Worm (Caenorhabditis elegans) whole organism, late embryonic: ENCODE measurements around the gene F44E2.6.
A peak's percentile ranks its signal among the peaks of the same experiment; 100 is the strongest.

Experiments
- C08G9.2 ChIP-seq: sonication (generic microtip); optimal IDR thresholded peaks from 2 replicates; lab custom pipeline; 2016; ENCODE audit warnings: mild to moderate bottlenecking, missing genetic modification characterization, moderate library complexity, missing compliant biosample characterization
- C38D4.7 ChIP-seq: fragments of 200-800 bp; sonication (Bioruptor generic); optimal IDR thresholded peaks from 2 replicates; lab custom pipeline; 2018; ENCODE audit warnings: mild to moderate bottlenecking, missing genetic modification characterization, moderate library complexity, missing compliant biosample characterization
- F13H6.1 ChIP-seq: sonication (generic microtip); optimal IDR thresholded peaks from 2 replicates; lab custom pipeline; 2016; ENCODE audit warnings: missing genetic modification characterization, missing compliant biosample characterization
- K02D7.2 ChIP-seq: sonication (generic microtip); optimal IDR thresholded peaks from 2 replicates; lab custom pipeline; 2017; ENCODE audit warnings: mild to moderate bottlenecking, missing genetic modification characterization, missing compliant biosample characterization
- T23F11.4 ChIP-seq: fragments of 200-800 bp; sonication (Bioruptor generic); optimal IDR thresholded peaks from 2 replicates; lab custom pipeline; 2018; ENCODE audit warnings: mild to moderate bottlenecking, missing genetic modification characterization, missing compliant biosample characterization
- ceh-14 ChIP-seq: sonication (generic microtip); optimal IDR thresholded peaks from 2 replicates; lab custom pipeline; 2016; ENCODE audit warnings: missing genotype, missing genetic modification characterization, missing compliant biosample characterization
- ceh-18 ChIP-seq: sonication (generic microtip); optimal IDR thresholded peaks from 2 replicates; lab custom pipeline; 2016; ENCODE audit warnings: missing genetic modification characterization, missing compliant biosample characterization
- ceh-19 ChIP-seq: fragments of 200-800 bp; sonication (Bioruptor generic); optimal IDR thresholded peaks from 2 replicates; lab custom pipeline; 2018; ENCODE audit warnings: mild to moderate bottlenecking, missing genetic modification characterization, missing compliant biosample characterization
- ceh-22 ChIP-seq: sonication (generic microtip); optimal IDR thresholded peaks from 2 replicates; lab custom pipeline; 2017; ENCODE audit warnings: missing biosample characterization, missing genetic modification characterization
- ceh-24 ChIP-seq: sonication (generic microtip); optimal IDR thresholded peaks from 2 replicates; lab custom pipeline; 2016; ENCODE audit warnings: mild to moderate bottlenecking, missing genetic modification characterization, missing compliant biosample characterization
- ceh-30 ChIP-seq: fragments of 150-350 bp; optimal IDR thresholded peaks from 2 replicates; lab custom pipeline; 2014; ENCODE audit warnings: missing biosample characterization, missing genetic modification characterization
- ceh-34 ChIP-seq: sonication (generic microtip); optimal IDR thresholded peaks from 2 replicates; lab custom pipeline; 2016; ENCODE audit warnings: mild to moderate bottlenecking, missing genetic modification characterization, missing compliant biosample characterization
- ceh-48 ChIP-seq: sonication (generic microtip); optimal IDR thresholded peaks from 2 replicates; lab custom pipeline; 2016; ENCODE audit warnings: missing genetic modification characterization, inconsistent platforms, missing compliant biosample characterization
- ceh-6 ChIP-seq: fragments of 200-800 bp; sonication (Bioruptor generic); optimal IDR thresholded peaks from 2 replicates; lab custom pipeline; 2018; ENCODE audit warnings: mild to moderate bottlenecking, missing genetic modification characterization, missing compliant biosample characterization
- dmd-4 ChIP-seq: sonication (generic microtip); optimal IDR thresholded peaks from 2 replicates; lab custom pipeline; 2016; ENCODE audit warnings: borderline replicate concordance, missing genetic modification characterization, missing compliant biosample characterization
- dve-1 ChIP-seq: sonication (generic microtip); optimal IDR thresholded peaks from 2 replicates; lab custom pipeline; 2017; ENCODE audit warnings: antibody characterized with exemption, mild to moderate bottlenecking, missing genetic modification characterization, missing compliant biosample characterization
- elt-2 ChIP-seq: sonication (generic microtip); optimal IDR thresholded peaks from 2 replicates; lab custom pipeline; 2016; ENCODE audit warnings: missing genetic modification reagents, missing genetic modification characterization, missing compliant biosample characterization
- elt-4 ChIP-seq: sonication (generic microtip); optimal IDR thresholded peaks from 2 replicates; lab custom pipeline; 2016; ENCODE audit warnings: missing genetic modification characterization, missing compliant biosample characterization
- ets-4 ChIP-seq: sonication (generic microtip); optimal IDR thresholded peaks from 2 replicates; lab custom pipeline; 2016; ENCODE audit warnings: missing genetic modification characterization, missing compliant biosample characterization
- eyg-1 ChIP-seq: sonication (generic microtip); optimal IDR thresholded peaks from 2 replicates; lab custom pipeline; 2016; ENCODE audit warnings: missing genotype, missing genetic modification characterization, missing compliant biosample characterization
- fax-1 ChIP-seq: sonication (generic microtip); optimal IDR thresholded peaks from 2 replicates; lab custom pipeline; 2016; ENCODE audit warnings: missing genotype, missing genetic modification characterization, missing compliant biosample characterization
- fkh-10 ChIP-seq: fragments of 150-350 bp; optimal IDR thresholded peaks from 2 replicates; lab custom pipeline; 2014; ENCODE audit warnings: missing biosample characterization, missing genetic modification reagents, missing genetic modification characterization
- fkh-6 ChIP-seq: sonication (generic microtip); optimal IDR thresholded peaks from 2 replicates; lab custom pipeline; 2016; ENCODE audit warnings: missing genetic modification characterization, missing compliant biosample characterization
- hlh-13 ChIP-seq: fragments of 200-800 bp; sonication (Bioruptor generic); optimal IDR thresholded peaks from 2 replicates; lab custom pipeline; 2018; ENCODE audit warnings: mild to moderate bottlenecking, missing genetic modification characterization, missing compliant biosample characterization
- hlh-15 ChIP-seq: sonication (generic microtip); optimal IDR thresholded peaks from 2 replicates; lab custom pipeline; 2016; ENCODE audit warnings: missing genetic modification characterization, missing compliant biosample characterization
- hlh-30 ChIP-seq: sonication (generic microtip); optimal IDR thresholded peaks from 2 replicates; lab custom pipeline; 2017; ENCODE audit warnings: antibody characterized with exemption, missing genetic modification characterization, missing compliant biosample characterization; ENCODE audit not compliant: insufficient read depth
- hlh-8 ChIP-seq: sonication (generic microtip); optimal IDR thresholded peaks from 2 replicates; lab custom pipeline; 2016; ENCODE audit warnings: missing genotype, missing genetic modification characterization, missing compliant biosample characterization
- lim-6 ChIP-seq: sonication (generic microtip); optimal IDR thresholded peaks from 2 replicates; lab custom pipeline; 2016; ENCODE audit warnings: missing genetic modification characterization, missing compliant biosample characterization
- nhr-11 ChIP-seq: fragments of 150-350 bp; optimal IDR thresholded peaks from 2 replicates; lab custom pipeline; 2014; ENCODE audit warnings: missing biosample characterization, missing genetic modification characterization
- nhr-232 ChIP-seq: sonication (generic microtip); optimal IDR thresholded peaks from 2 replicates; lab custom pipeline; 2016; ENCODE audit warnings: missing genetic modification characterization, missing compliant biosample characterization
- odd-2 ChIP-seq: sonication (generic microtip); optimal IDR thresholded peaks from 2 replicates; lab custom pipeline; 2017; ENCODE audit warnings: antibody characterized with exemption, mild to moderate bottlenecking, missing genetic modification characterization, missing compliant biosample characterization
- pag-3 ChIP-seq: sonication (generic microtip); optimal IDR thresholded peaks from 2 replicates; lab custom pipeline; 2016; ENCODE audit warnings: missing compliant biosample characterization, missing genetic modification characterization, borderline replicate concordance
- pat-9 ChIP-seq: fragments of 200-800 bp; sonication (Bioruptor generic); optimal IDR thresholded peaks from 2 replicates; lab custom pipeline; 2018; ENCODE audit warnings: mild to moderate bottlenecking, missing genetic modification characterization, moderate library complexity, missing compliant biosample characterization
- pax-1 ChIP-seq: fragments of 150-350 bp; optimal IDR thresholded peaks from 2 replicates; lab custom pipeline; 2014; ENCODE audit warnings: missing biosample characterization, missing genetic modification characterization
- pha-2 ChIP-seq: sonication (generic microtip); optimal IDR thresholded peaks from 2 replicates; lab custom pipeline; 2017; ENCODE audit warnings: mild to moderate bottlenecking, missing genetic modification characterization, missing compliant biosample characterization
- pha-4 ChIP-seq: fragments of 150-350 bp; optimal IDR thresholded peaks from 2 replicates; lab custom pipeline; 2018; ENCODE audit warnings: missing biosample characterization, missing genetic modification reagents, missing genetic modification characterization
- ref-2 ChIP-seq: sonication (generic microtip); optimal IDR thresholded peaks from 2 replicates; lab custom pipeline; 2016; ENCODE audit warnings: missing genetic modification characterization, missing compliant biosample characterization
- rnt-1 ChIP-seq: sonication (generic microtip); optimal IDR thresholded peaks from 2 replicates; lab custom pipeline; 2016; ENCODE audit warnings: missing genetic modification characterization, missing compliant biosample characterization
- sdc-2 ChIP-seq: sonication (generic microtip); optimal IDR thresholded peaks from 2 replicates; lab custom pipeline; 2016; ENCODE audit warnings: missing genotype, missing genetic modification characterization, missing compliant biosample characterization
- sox-2 ChIP-seq: fragments of 200-800 bp; sonication (Bioruptor generic); IDR thresholded peaks from 2 replicates; pipeline ENCODE4 v1.3.6; 2022; ENCODE audit warnings: missing genetic modification reagents, missing genetic modification characterization, missing compliant biosample characterization
- sox-4 ChIP-seq: sonication (generic microtip); optimal IDR thresholded peaks from 2 replicates; lab custom pipeline; 2017; ENCODE audit warnings: mild to moderate bottlenecking, missing genetic modification characterization, inconsistent platforms, missing compliant biosample characterization
- syd-9 ChIP-seq: sonication (generic microtip); optimal IDR thresholded peaks from 2 replicates; lab custom pipeline; 2016; ENCODE audit warnings: mild to moderate bottlenecking, missing genetic modification characterization, moderate library complexity, missing compliant biosample characterization
- tbx-2 ChIP-seq: sonication (generic microtip); optimal IDR thresholded peaks from 2 replicates; lab custom pipeline; 2016; ENCODE audit warnings: missing genetic modification characterization, missing compliant biosample characterization
- tbx-7 ChIP-seq: sonication (generic microtip); optimal IDR thresholded peaks from 2 replicates; lab custom pipeline; 2016; ENCODE audit warnings: missing genotype, missing genetic modification characterization, missing compliant biosample characterization
- unc-3 ChIP-seq, 2 experiments: fragments of 200-800 bp in 1 of 2; sonication (Bioruptor generic) in 1 of 2; sonication (generic microtip) in 1 of 2; conservative IDR thresholded peaks in 1 of 2; optimal IDR thresholded peaks in 1 of 2; 2 replicates each; pipeline versions ENCODE4 v1.3.6 to Lab custom; 2016 to 2022; ENCODE audit warnings: missing compliant biosample characterization in 2 of 2, missing genetic modification characterization in 2 of 2, missing genetic modification reagents in 1 of 2
- unc-42 ChIP-seq: sonication (generic microtip); optimal IDR thresholded peaks from 2 replicates; lab custom pipeline; 2016; ENCODE audit warnings: missing genotype, missing genetic modification characterization, missing compliant biosample characterization
- unc-55 ChIP-seq: sonication (generic microtip); optimal IDR thresholded peaks from 2 replicates; lab custom pipeline; 2017; ENCODE audit warnings: missing biosample characterization, missing genetic modification reagents, missing genetic modification characterization
- unc-86 ChIP-seq: sonication (generic microtip); optimal IDR thresholded peaks from 2 replicates; lab custom pipeline; 2016; ENCODE audit warnings: missing genetic modification characterization, missing compliant biosample characterization
- zip-5 ChIP-seq: sonication (generic microtip); optimal IDR thresholded peaks from 2 replicates; lab custom pipeline; 2016; ENCODE audit warnings: missing genetic modification characterization, missing compliant biosample characterization
- ztf-16 ChIP-seq: sonication (generic microtip); optimal IDR thresholded peaks from 2 replicates; lab custom pipeline; 2017; ENCODE audit warnings: missing genetic modification characterization, missing compliant biosample characterization

The F44E2.6 gene

ce11 chrIII:8795595-8796141, 49.3 kb downstream of the F44E2.6 start (continued):
- TF ChIP-seq ceh-14 (tag; lab: Kevin White, UChicago) (peak; percentile 75), ceh-34 (peak; percentile 93), sox-4 (tag; lab: Kevin White, UChicago) (no peak), hlh-13 (no peak), dmd-4 (peak; percentile 6), unc-86 (no peak), lim-6 (tag; lab: Kevin White, UChicago) (peak; percentile 3), tbx-7 (peak; percentile 17), pax-1 (tag; lab: Kevin White, UChicago) (no peak), sdc-2 (tag; lab: Kevin White, UChicago) (peak; percentile 10), hlh-8 (tag; lab: Kevin White, UChicago) (peak; percentile 55), ets-4 (tag; lab: Kevin White, UChicago) (peak; percentile 25), C08G9.2 (tag; lab: Kevin White, UChicago) (peak; percentile 60), elt-2 (tag; lab: Kevin White, UChicago) (peak; percentile 17), pat-9 (no peak), ceh-48 (tag; lab: Kevin White, UChicago) (peak; percentile 67), fkh-6 (no peak), unc-42 (tag; lab: Kevin White, UChicago) (peak; percentile 69), C38D4.7 (no peak), tbx-2 (tag; lab: Kevin White, UChicago) (peak; percentile 95), nhr-11 (tag; lab: Kevin White, UChicago) (no peak), K02D7.2 (no peak), ceh-22 (tag; lab: Kevin White, UChicago) (no peak), odd-2 (tag; lab: Kevin White, UChicago) (no peak), dve-1 (tag; lab: Kevin White, UChicago) (peak; percentile 90), ref-2 (tag; lab: Kevin White, UChicago) (peak; percentile 87), ceh-19 (GFP tag; lab: Kevin White, UChicago) (no peak), hlh-30 (tag; lab: Kevin White, UChicago) (peak; percentile 80), F13H6.1 (peak; percentile 83), pag-3 (tag; lab: Kevin White, UChicago) (no peak), unc-3 (GFP tag; conservative IDR thresholded peaks at IDR 0.05; lab: Robert Waterston, UW) (no peak), unc-3 (tag; optimal IDR thresholded peaks at IDR 0.05; lab: Kevin White, UChicago) (peak; percentile 17), ceh-24 (tag; lab: Kevin White, UChicago) (no peak), pha-2 (tag; lab: Kevin White, UChicago) (no peak), zip-5 (no peak), eyg-1 (tag; lab: Kevin White, UChicago) (no peak), ceh-6 (GFP tag; lab: Kevin White, UChicago) (no peak), fkh-10 (GFP tag; lab: Kevin White, UChicago) (no peak)
- TF ChIP-seq, all 69 proteins: peak for 32

DNA sequence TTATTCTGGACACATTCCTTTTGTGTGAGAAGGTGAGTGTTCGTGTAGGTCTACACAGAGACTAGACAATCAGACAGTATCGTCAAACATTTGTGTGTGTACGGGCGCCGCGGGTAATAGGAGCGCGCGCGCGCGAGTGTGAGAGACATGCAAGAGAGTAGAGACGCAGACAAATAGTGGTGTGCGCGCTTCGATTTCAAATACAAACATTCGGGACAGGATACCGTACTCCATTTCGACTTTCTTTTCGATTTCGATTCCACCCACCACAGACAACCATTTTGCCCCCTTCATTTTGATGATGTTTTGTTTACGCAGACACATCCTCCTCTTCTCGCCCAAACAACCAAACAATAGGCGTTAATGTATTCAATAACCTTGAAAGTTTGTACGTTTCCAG, 50.2 kb downstream of the F44E2.6 start:
- TF ChIP-seq pha-4 (tag; lab: Kevin White, UChicago) (no peak), fkh-10 (GFP tag; lab: Kevin White, UChicago) (no peak), unc-55 (GFP tag; lab: Kevin White, UChicago) (peak; percentile 41), C08G9.2 (tag; lab: Kevin White, UChicago) (no peak), elt-2 (tag; lab: Kevin White, UChicago) (no peak), hlh-15 (tag; lab: Kevin White, UChicago) (no peak), eyg-1 (tag; lab: Kevin White, UChicago) (no peak), tbx-2 (tag; lab: Kevin White, UChicago) (peak; percentile 51), T23F11.4 (GFP tag; lab: Kevin White, UChicago) (no peak), ref-2 (tag; lab: Kevin White, UChicago) (peak; percentile 77), unc-86 (no peak), unc-42 (tag; lab: Kevin White, UChicago) (no peak), elt-4 (tag; lab: Kevin White, UChicago) (no peak), lim-6 (tag; lab: Kevin White, UChicago) (no peak), ceh-30 (tag; lab: Kevin White, UChicago) (no peak), pax-1 (tag; lab: Kevin White, UChicago) (no peak), nhr-232 (no peak), ceh-14 (tag; lab: Kevin White, UChicago) (no peak), fkh-6 (no peak), ceh-18 (tag; lab: Kevin White, UChicago) (peak; percentile 28), pha-2 (tag; lab: Kevin White, UChicago) (peak; percentile 26), fax-1 (tag; lab: Kevin White, UChicago) (no peak), sox-2 (GFP tag; lab: Robert Waterston, UW) (no peak), rnt-1 (no peak), syd-9 (tag; lab: Kevin White, UChicago) (no peak), ztf-16 (peak; percentile 25), odd-2 (tag; lab: Kevin White, UChicago) (no peak), hlh-8 (tag; lab: Kevin White, UChicago) (no peak), zip-5 (no peak)
